Worm (Caenorhabditis elegans) whole organism, L3 larva: ENCODE results near the gene T10D4.11.

Experiments
- elt-2 ChIP-seq: sonication (generic microtip); optimal IDR thresholded peaks from 2 replicates; lab custom pipeline; 2016; ENCODE audit warnings: missing genetic modification reagents, mild to moderate bottlenecking, missing genetic modification characterization, missing compliant biosample characterization
- pha-4 ChIP-seq: fragments of 150-350 bp; optimal IDR thresholded peaks from 2 replicates; lab custom pipeline; 2014; ENCODE audit warnings: missing biosample characterization, missing genetic modification reagents, missing genetic modification characterization
- sea-2 ChIP-seq: fragments of 150-350 bp; sonication (generic microtip); optimal IDR thresholded peaks from 4 replicates; lab custom pipeline; 2014; ENCODE audit warnings: missing biosample characterization, missing genetic modification reagents, missing genetic modification characterization
- ztf-11 ChIP-seq: fragments of 150-350 bp; optimal IDR thresholded peaks from 2 replicates; lab custom pipeline; 2014; ENCODE audit warnings: missing biosample characterization, missing genetic modification characterization

DNA sequence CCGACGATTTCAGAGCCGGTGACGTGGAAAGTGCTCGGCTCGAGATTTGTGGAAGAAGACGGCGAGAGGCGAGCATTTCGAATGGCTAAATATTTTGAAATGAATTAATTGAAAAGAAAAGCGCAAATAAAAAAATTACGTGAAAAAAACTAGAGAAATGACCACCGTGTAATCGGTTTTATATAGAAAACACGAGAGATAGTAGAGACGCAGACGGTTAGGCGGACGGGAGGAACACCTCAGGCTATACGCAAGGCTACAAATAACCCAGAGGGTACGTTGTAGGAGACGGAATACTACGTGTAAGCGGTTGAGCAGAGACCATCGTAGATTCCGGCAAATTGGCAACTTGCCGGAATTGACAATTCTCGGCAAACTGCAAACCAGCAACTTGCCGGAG lies 38.3 kb downstream of the T10D4.11 start, which contains the start of gene Y25C1A.13:
- TF ChIP-seq sea-2 (GFP tag; lab: Kevin White, UChicago) (no peak), elt-2 (tag; lab: Kevin White, UChicago) (peak; percentile 1), pha-4 (no peak), ztf-11 (tag; lab: Kevin White, UChicago) (no peak)
